Fruit fly (Drosophila melanogaster) whole organism, embryonic: Measurements from ENCODE around the gene SerRS.

ENCODE experiments used
- CG12769 ChIP-seq: fragments of 200-800 bp; sonication (Bioruptor generic); optimal IDR thresholded peaks from 2 replicates; lab custom pipeline; 2019; ENCODE audit warnings: missing biosample characterization, mild to moderate bottlenecking, missing genetic modification characterization, moderate library complexity
- CG14014 ChIP-seq: fragments of 200-800 bp; sonication (Bioruptor generic); IDR thresholded peaks from 2 replicates; pipeline ENCODE4 v1.3.6; 2022; ENCODE audit warnings: missing biosample characterization, missing genetic modification characterization
- CG14050 ChIP-seq: fragments of 200-800 bp; sonication (Bioruptor generic); IDR thresholded peaks from 3 replicates; pipeline ENCODE4 v1.3.6; 2022; ENCODE audit warnings: missing biosample characterization, missing genetic modification characterization
- CG15011 ChIP-seq: fragments of 200-800 bp; sonication (Bioruptor generic); optimal IDR thresholded peaks from 3 replicates; lab custom pipeline; 2018; ENCODE audit warnings: missing biosample characterization, mild to moderate bottlenecking, missing genetic modification characterization
- CG15696 ChIP-seq: fragments of 200-800 bp; sonication (Bioruptor generic); optimal IDR thresholded peaks from 2 replicates; lab custom pipeline; 2019; ENCODE audit warnings: missing biosample characterization, mild to moderate bottlenecking, missing genetic modification characterization, moderate library complexity
- CG16813 ChIP-seq: fragments of 200-800 bp; sonication (Bioruptor generic); IDR thresholded peaks from 3 replicates; pipeline ENCODE4 v1.3.6; 2022; ENCODE audit warnings: missing biosample characterization, missing genetic modification characterization; ENCODE audit not compliant: partially characterized antibody
- CG17359 ChIP-seq: fragments of 200-800 bp; sonication (Bioruptor generic); optimal IDR thresholded peaks from 3 replicates; lab custom pipeline; 2018; ENCODE audit warnings: missing biosample characterization, mild to moderate bottlenecking, missing genetic modification characterization, moderate library complexity
- CG17568 ChIP-seq: fragments of 200-800 bp; sonication (Bioruptor generic); optimal IDR thresholded peaks from 2 replicates; lab custom pipeline; 2018; ENCODE audit warnings: missing biosample characterization, mild to moderate bottlenecking, missing genetic modification characterization, moderate library complexity
- CG17612 ChIP-seq: fragments of 200-800 bp; sonication (Bioruptor generic); IDR thresholded peaks from 2 replicates; pipeline ENCODE4 v1.3.6; 2022; ENCODE audit warnings: missing biosample characterization, missing genetic modification characterization
- CG30403 ChIP-seq: fragments of 200-800 bp; sonication (Bioruptor generic); optimal IDR thresholded peaks from 3 replicates; lab custom pipeline; 2016; ENCODE audit warnings: missing biosample characterization, missing genetic modification characterization
- CG3726 ChIP-seq: fragments of 200-800 bp; sonication (Bioruptor generic); IDR thresholded peaks from 3 replicates; pipeline ENCODE4, ENCODE4 v1.3.6; 2022; ENCODE audit warnings: missing biosample characterization, missing genetic modification characterization
- CG4617 ChIP-seq: fragments of 200-800 bp; sonication (Bioruptor generic); optimal IDR thresholded peaks from 3 replicates; lab custom pipeline; 2016; ENCODE audit warnings: missing biosample characterization, missing genetic modification characterization, borderline replicate concordance
- CG4707 ChIP-seq: fragments of 200-800 bp; sonication (Bioruptor generic); optimal IDR thresholded peaks from 2 replicates; lab custom pipeline; 2018; ENCODE audit warnings: missing biosample characterization, mild to moderate bottlenecking, missing genetic modification characterization, moderate library complexity
- CG5180 ChIP-seq: fragments of 200-800 bp; sonication (Bioruptor generic); optimal IDR thresholded peaks from 3 replicates; lab custom pipeline; 2017; ENCODE audit warnings: missing biosample characterization, missing genetic modification characterization, mild to moderate bottlenecking, moderate library complexity, missing genetic modification reagents
- CG5245 ChIP-seq: fragments of 200-800 bp; sonication (Bioruptor generic); optimal IDR thresholded peaks from 3 replicates; lab custom pipeline; 2016; ENCODE audit warnings: missing biosample characterization, missing genetic modification characterization
- CG6683 ChIP-seq: fragments of 200-800 bp; sonication (Bioruptor generic); optimal IDR thresholded peaks from 2 replicates; lab custom pipeline; 2017; ENCODE audit warnings: missing biosample characterization, mild to moderate bottlenecking, missing genetic modification characterization, missing genetic modification reagents
- CG6854 ChIP-seq: fragments of 200-800 bp; sonication (Bioruptor generic); optimal IDR thresholded peaks from 3 replicates; lab custom pipeline; 2017; ENCODE audit warnings: missing biosample characterization, mild to moderate bottlenecking, missing genetic modification characterization
- CG7786 ChIP-seq: fragments of 200-800 bp; sonication (Bioruptor generic); optimal IDR thresholded peaks from 2 replicates; lab custom pipeline; 2016; ENCODE audit warnings: missing biosample characterization, missing genetic modification characterization
- CG8388 ChIP-seq: fragments of 200-800 bp; sonication (Bioruptor generic); optimal IDR thresholded peaks from 2 replicates; lab custom pipeline; 2019; ENCODE audit warnings: missing biosample characterization, mild to moderate bottlenecking, missing genetic modification characterization, moderate library complexity
- CG8478 ChIP-seq: fragments of >200 bp; optimal IDR thresholded peaks from 2 replicates; lab custom pipeline; 2018
- CG8765 ChIP-seq: fragments of 200-800 bp; sonication (Bioruptor generic); IDR thresholded peaks from 2 replicates; pipeline ENCODE4 v1.3.6; 2022; ENCODE audit warnings: missing biosample characterization, missing genetic modification characterization
- CG8944 ChIP-seq: fragments of 200-800 bp; sonication (Bioruptor generic); optimal IDR thresholded peaks from 3 replicates; lab custom pipeline; 2016; ENCODE audit warnings: missing biosample characterization, missing genetic modification characterization
- CG9437 ChIP-seq: fragments of 200-800 bp; sonication (Bioruptor generic); optimal IDR thresholded peaks from 2 replicates; lab custom pipeline; 2018; ENCODE audit warnings: missing biosample characterization, mild to moderate bottlenecking, missing genetic modification characterization
- Dref ChIP-seq: fragments of 200-800 bp; sonication (Bioruptor generic); IDR thresholded peaks from 2 replicates; pipeline ENCODE4 v1.3.6; 2022; ENCODE audit warnings: missing biosample characterization, missing genetic modification characterization
- E2f1 ChIP-seq: fragments of 200-800 bp; sonication (Bioruptor generic); IDR thresholded peaks from 2 replicates; pipeline ENCODE4 v1.3.6; 2022; ENCODE audit warnings: missing biosample characterization, missing genetic modification characterization
- Ets97D ChIP-seq: fragments of 200-800 bp; sonication (Bioruptor generic); optimal IDR thresholded peaks from 3 replicates; lab custom pipeline; 2016; ENCODE audit warnings: missing biosample characterization, missing genetic modification characterization
- Gug ChIP-seq: fragments of 200-800 bp; sonication (Bioruptor generic); IDR thresholded peaks from 4 replicates; pipeline ENCODE4 v1.3.6; 2022; ENCODE audit warnings: missing biosample characterization, missing genetic modification characterization
- HLHmδ ChIP-seq: fragments of 200-800 bp; sonication (Bioruptor generic); optimal IDR thresholded peaks from 2 replicates; lab custom pipeline; 2018; ENCODE audit warnings: missing biosample characterization, mild to moderate bottlenecking, missing genetic modification characterization, moderate library complexity
- HmgZ ChIP-seq: fragments of 200-800 bp; sonication (Bioruptor generic); optimal IDR thresholded peaks from 2 replicates; lab custom pipeline; 2018; ENCODE audit warnings: missing biosample characterization, mild to moderate bottlenecking, missing genetic modification characterization
- Lhr ChIP-seq: fragments of 200-800 bp; sonication (Bioruptor generic); optimal IDR thresholded peaks from 3 replicates; lab custom pipeline; 2017; ENCODE audit warnings: mild to moderate bottlenecking, missing biosample characterization, missing genetic modification reagents, missing genetic modification characterization
- Oaz ChIP-seq: fragments of 200-800 bp; sonication (Bioruptor generic); IDR thresholded peaks from 2 replicates; pipeline ENCODE4 v1.3.6; 2022; ENCODE audit warnings: missing biosample characterization, missing genetic modification characterization
- PHDP ChIP-seq: fragments of 200-800 bp; sonication (Bioruptor generic); optimal IDR thresholded peaks from 3 replicates; lab custom pipeline; 2018; ENCODE audit warnings: missing biosample characterization, mild to moderate bottlenecking, missing genetic modification characterization, moderate library complexity
- Usf ChIP-seq: fragments of 200-800 bp; sonication (Bioruptor generic); optimal IDR thresholded peaks from 2 replicates; lab custom pipeline; 2017; ENCODE audit warnings: missing genotype, missing biosample characterization, missing genetic modification characterization
- bigmax ChIP-seq: fragments of 200-800 bp; sonication (Bioruptor generic); optimal IDR thresholded peaks from 2 replicates; lab custom pipeline; 2018; ENCODE audit warnings: missing biosample characterization, mild to moderate bottlenecking, missing genetic modification characterization
- cg ChIP-seq: fragments of 200-800 bp; sonication (Bioruptor generic); optimal IDR thresholded peaks from 3 replicates; lab custom pipeline; 2019; ENCODE audit warnings: missing biosample characterization, mild to moderate bottlenecking, missing genetic modification characterization, moderate library complexity
- croc ChIP-seq: fragments of 200-800 bp; sonication (Bioruptor generic); conservative IDR thresholded peaks from 3 replicates; pipeline ENCODE4 v1.3.6; 2022; ENCODE audit warnings: missing biosample characterization, missing genetic modification characterization
- disco-r ChIP-seq: fragments of 200-800 bp; sonication (Bioruptor generic); optimal IDR thresholded peaks from 2 replicates; lab custom pipeline; 2016; ENCODE audit warnings: missing biosample characterization, missing genetic modification characterization
- eve ChIP-seq, 2 experiments: fragments of >200 bp; optimal IDR thresholded peaks; 2 replicates each; lab custom pipeline; 2017; ENCODE audit warnings: missing biosample characterization in 2 of 2, missing genetic modification characterization in 2 of 2
- fd64A ChIP-seq: fragments of 200-800 bp; sonication (Bioruptor generic); optimal IDR thresholded peaks from 3 replicates; lab custom pipeline; 2018; ENCODE audit warnings: missing biosample characterization, mild to moderate bottlenecking, missing genetic modification characterization
- fru ChIP-seq: fragments of >200 bp; optimal IDR thresholded peaks from 2 replicates; lab custom pipeline; 2017
- lilli ChIP-seq: fragments of 200-800 bp; sonication (Bioruptor generic); optimal IDR thresholded peaks from 3 replicates; lab custom pipeline; 2016; ENCODE audit warnings: missing biosample characterization, missing genetic modification characterization
- lov ChIP-seq, 2 experiments: fragments of 200-800 bp in 1 of 2; fragments of >200 bp in 1 of 2; sonication (Bioruptor generic) in 1 of 2; IDR thresholded peaks in 1 of 2; optimal IDR thresholded peaks in 1 of 2; 2 replicates in 1 of 2; 3 replicates in 1 of 2; pipeline versions ENCODE4 v1.3.6 to Lab custom; 2017 to 2022; ENCODE audit warnings: missing biosample characterization in 1 of 2, missing genetic modification characterization in 1 of 2
- onecut ChIP-seq: fragments of 200-800 bp; sonication (Bioruptor generic); IDR thresholded peaks from 2 replicates; pipeline ENCODE4 v1.3.6; 2022; ENCODE audit warnings: missing biosample characterization, missing genetic modification characterization
- pzg ChIP-seq: fragments of 200-800 bp; sonication (Bioruptor generic); optimal IDR thresholded peaks from 3 replicates; lab custom pipeline; 2018; ENCODE audit warnings: missing biosample characterization, mild to moderate bottlenecking, missing genetic modification characterization, moderate library complexity
- seq ChIP-seq: fragments of 200-800 bp; sonication (Bioruptor generic); IDR thresholded peaks from 2 replicates; pipeline ENCODE4 v1.3.6; 2022; ENCODE audit warnings: missing biosample characterization, missing genetic modification characterization
- slou ChIP-seq: fragments of 200-800 bp; sonication (Bioruptor generic); optimal IDR thresholded peaks from 3 replicates; lab custom pipeline; 2016; ENCODE audit warnings: missing biosample characterization, missing genetic modification characterization
- sna ChIP-seq: fragments of 200-800 bp; sonication (Bioruptor generic); IDR thresholded peaks from 2 replicates; pipeline ENCODE4 v1.3.6; 2022; ENCODE audit warnings: missing biosample characterization, missing genetic modification characterization; ENCODE audit not compliant: partially characterized antibody
- so ChIP-seq: fragments of 200-800 bp; sonication (Bioruptor generic); IDR thresholded peaks from 3 replicates; pipeline ENCODE4 v1.3.6; 2022; ENCODE audit warnings: missing biosample characterization, missing genetic modification characterization
- sr ChIP-seq: fragments of 200-800 bp; sonication (Bioruptor generic); IDR thresholded peaks from 3 replicates; pipeline ENCODE4 v1.3.6; 2022; ENCODE audit warnings: missing biosample characterization, missing genetic modification characterization
- vnd ChIP-seq: fragments of 200-800 bp; sonication (Bioruptor generic); IDR thresholded peaks from 3 replicates; pipeline ENCODE4 v1.3.6; 2022; ENCODE audit warnings: missing biosample characterization, missing genetic modification characterization; ENCODE audit not compliant: partially characterized antibody

SerRS gene

dm6 chr2L:3037153-3037579 lies at the start of gene SerRS, which contains the start of gene CG17260 (continued):
- peak; percentile 92 for TF ChIP-seq CG8944
- TF ChIP-seq CG14050, result peak; percentile 83
- no peak for TF ChIP-seq Lhr (GFP tag; lab: Kevin White, UChicago)
- peak; percentile 98 for TF ChIP-seq CG30403
- TF ChIP-seq onecut, result peak; percentile 67
- peak; percentile 93 for TF ChIP-seq CG4617 (GFP tag; lab: Kevin White, UChicago)
- TF ChIP-seq vnd (GFP tag; lab: Robert Waterston, UW), result peak; percentile 46; the same call in 1 of the 3 replicates
- no peak for TF ChIP-seq sna (GFP tag; lab: Robert Waterston, UW)
- peak; percentile 89 for TF ChIP-seq PHDP (tag; lab: Kevin White, UChicago)
- TF ChIP-seq CG8388 (GFP tag; lab: Kevin White, UChicago), result peak; percentile 89
- TF ChIP-seq CG6683 (GFP tag; lab: Kevin White, UChicago), result peak; percentile 78
- TF ChIP-seq cg, result no peak
- peak; percentile 61 for TF ChIP-seq CG16813 (GFP tag; lab: Robert Waterston, UW)
- peak; percentile 78 for TF ChIP-seq CG17612
- TF ChIP-seq CG7786 (GFP tag; lab: Kevin White, UChicago), result peak; percentile 94
- peak; percentile 97 for TF ChIP-seq lilli
- peak; percentile 52 for TF ChIP-seq CG6854 (GFP tag; lab: Kevin White, UChicago)
- peak; percentile 94 for TF ChIP-seq HmgZ (tag; lab: Kevin White, UChicago)
- no peak for TF ChIP-seq CG17568 (GFP tag; lab: Kevin White, UChicago)
- peak; percentile 80 for TF ChIP-seq Ets97D (GFP tag; lab: Kevin White, UChicago)
- peak; percentile 81; the same call in 1 of the 2 replicates for TF ChIP-seq seq (GFP tag; lab: Robert Waterston, UW)
- no peak for TF ChIP-seq bigmax (GFP tag; lab: Kevin White, UChicago)
- TF ChIP-seq CG9437 (GFP tag; lab: Kevin White, UChicago), result peak; percentile 87
- TF ChIP-seq CG4707, result no peak
- peak; percentile 84; the same call in 1 of the 2 replicates for TF ChIP-seq CG8765 (GFP tag; lab: Robert Waterston, UW)
- TF ChIP-seq pzg, result peak; percentile 57
- peak; percentile 64 for TF ChIP-seq Usf (GFP tag; lab: Kevin White, UChicago)
- no peak for TF ChIP-seq HLHmδ (GFP tag; lab: Kevin White, UChicago)
- peak; percentile 85 for TF ChIP-seq disco-r (GFP tag; lab: Kevin White, UChicago)
- TF ChIP-seq Dref (GFP tag; lab: Robert Waterston, UW), result peak; percentile 25; the same call in 1 of the 2 replicates
- no peak for TF ChIP-seq CG12769 (tag; lab: Kevin White, UChicago)
- TF ChIP-seq croc, result peak; percentile 89
- TF ChIP-seq CG15696, result peak; percentile 85
- TF ChIP-seq CG17359 (tag; lab: Kevin White, UChicago), result peak; percentile 90
- TF ChIP-seq CG14014, result peak; percentile 91
- peak; percentile 75 for TF ChIP-seq Oaz (GFP tag; lab: Robert Waterston, UW)
- peak; percentile 81 for TF ChIP-seq CG15011 (GFP tag; lab: Kevin White, UChicago)
- no peak for TF ChIP-seq lov (optimal IDR thresholded peaks at IDR 0.05; lab: Kevin White, UChicago)
- 0 out of 3 replicates have a peak, but pooled peaks have one; percentile 35 for TF ChIP-seq lov (GFP tag; IDR thresholded peaks at IDR 0.05; lab: Robert Waterston, UW)
- TF ChIP-seq CG3726 (GFP tag; lab: Robert Waterston, UW), result peak; percentile 78; the same call in 2 of the 3 replicates
- TF ChIP-seq Gug (GFP tag; lab: Robert Waterston, UW), result peak; percentile 92
- no peak for TF ChIP-seq CG5180
- peak; percentile 81 for TF ChIP-seq CG5245 (GFP tag; lab: Kevin White, UChicago)
- no peak for TF ChIP-seq fd64A (GFP tag; lab: Kevin White, UChicago)
- TF ChIP-seq so (GFP tag; lab: Robert Waterston, UW), result peak; percentile 83; the same call in 1 of the 3 replicates
- peak; percentile 93 for TF ChIP-seq slou
- TF ChIP-seq eve (GFP tag; optimal IDR thresholded peaks at IDR 0.05; lab: Kevin White, UChicago), result no peak
- TF ChIP-seq fru (lab: Kevin White, UChicago), result no peak
- TF ChIP-seq sr (GFP tag; lab: Robert Waterston, UW), result no peak
- peak; percentile 93 for TF ChIP-seq E2f1
- no peak for TF ChIP-seq CG8478 (lab: Kevin White, UChicago)
